Fruit fly (Drosophila melanogaster): ENCODE data around the gene Arf4.

dm6 chr4:1146456-1146855 is 22.5 kb downstream of the Arf4 start:
- TF ChIP-seq topi (GFP tag; optimal IDR thresholded peaks at IDR 0.05): no peak
- TF ChIP-seq Blimp-1 (GFP tag; optimal IDR thresholded peaks at IDR 0.05): no peak
- no peak for TF ChIP-seq Met (GFP tag; optimal IDR thresholded peaks at IDR 0.05)
- no peak for TF ChIP-seq Eip78C (GFP tag)
- no peak for TF ChIP-seq Eip75B (GFP tag; optimal IDR thresholded peaks at IDR 0.05)
- TF ChIP-seq fkh (GFP tag; optimal IDR thresholded peaks at IDR 0.05): no peak
- no peak for TF ChIP-seq Lpt (GFP tag; optimal IDR thresholded peaks at IDR 0.05)
